Worm (Caenorhabditis elegans): ENCODE results near the gene fbxa-131.

Gene fbxa-131

DNA sequence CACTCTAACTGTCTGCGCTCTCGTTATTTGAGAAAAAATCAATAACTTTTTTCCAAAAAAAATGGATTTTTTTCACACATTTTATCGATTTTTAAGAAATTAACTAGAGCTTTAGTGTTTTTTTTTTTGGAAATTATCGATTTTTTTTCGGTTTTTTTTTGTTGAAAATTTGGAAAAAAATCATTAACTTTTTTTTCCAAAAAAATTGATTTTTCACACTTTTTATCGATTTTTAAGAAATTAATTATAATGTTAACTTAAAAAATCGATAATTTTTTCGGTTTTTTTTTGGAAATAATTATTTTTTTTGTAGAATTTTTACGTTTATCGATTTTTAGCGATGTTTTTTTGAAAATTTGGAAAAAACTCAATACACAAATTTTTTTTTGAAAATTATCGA, 6.0 kb downstream of the fbxa-131 start:
- TF ChIP-seq nhr-21 (tag; optimal IDR thresholded peaks at IDR 0.05) (no peak), lin-11 (tag; optimal IDR thresholded peaks at IDR 0.05) (no peak), ztf-4 (tag; optimal IDR thresholded peaks at IDR 0.05) (no peak), nhr-129 (tag; optimal IDR thresholded peaks at IDR 0.05) (no peak), gmeb-1 (tag; optimal IDR thresholded peaks at IDR 0.05) (no peak), egl-27 (tag; optimal IDR thresholded peaks at IDR 0.05) (no peak), zag-1 (tag; optimal IDR thresholded peaks at IDR 0.05) (no peak), mdl-1 (tag; optimal IDR thresholded peaks at IDR 0.05) (no peak), nhr-6 (tag; optimal IDR thresholded peaks at IDR 0.05) (no peak), unc-62 (GFP tag; optimal IDR thresholded peaks at IDR 0.05) (no peak), fos-1 (tag; optimal IDR thresholded peaks at IDR 0.05) (no peak), lin-39 (tag; optimal IDR thresholded peaks at IDR 0.05) (no peak), nhr-23 (tag; optimal IDR thresholded peaks at IDR 0.05) (no peak), ztf-1 (GFP tag; conservative IDR thresholded peaks at IDR 0.05) (no peak), sma-3 (GFP tag; optimal IDR thresholded peaks at IDR 0.05) (no peak)

DNA sequence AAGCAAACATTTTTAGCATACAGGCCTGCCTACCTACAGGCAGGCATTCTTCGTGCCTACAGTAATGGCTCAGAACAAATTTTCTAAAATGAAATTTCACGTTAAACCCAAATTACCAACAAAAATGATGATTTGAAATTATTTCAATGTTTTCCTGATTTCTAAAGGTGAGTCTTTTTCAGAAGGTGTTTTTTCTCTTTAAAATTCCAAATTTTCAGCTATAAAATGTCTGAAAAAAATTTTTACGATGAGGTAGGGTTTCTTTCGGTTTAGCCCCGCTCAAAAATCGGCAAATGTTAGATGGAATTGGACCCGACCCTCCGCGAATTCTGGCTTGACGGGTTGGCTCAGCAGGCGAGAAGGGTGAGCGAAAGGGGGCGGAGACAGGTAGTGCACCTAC, 7.6 kb downstream of the fbxa-131 start, which contains the start of gene W04E12.5:
W04E12.5 (plus strand) TSS at position 301 of the 400 bp plus-strand sequence.
- TF ChIP-seq F13H6.1 (tag; optimal IDR thresholded peaks at IDR 0.05) (no peak), nhr-237 (tag; optimal IDR thresholded peaks at IDR 0.05) (no peak), Y55F3AM.14 (GFP tag; optimal IDR thresholded peaks at IDR 0.05) (no peak), skn-1 (tag; optimal IDR thresholded peaks at IDR 0.05) (no peak), nhr-23 (tag; optimal IDR thresholded peaks at IDR 0.05) (no peak), nhr-11 (tag; optimal IDR thresholded peaks at IDR 0.05) (no peak), nhr-77 (tag; optimal IDR thresholded peaks at IDR 0.05) (no peak)

- no peak for TF ChIP-seq R02D3.7 (tag; optimal IDR thresholded peaks at IDR 0.05)
- no peak for TF ChIP-seq elt-3 (tag; optimal IDR thresholded peaks at IDR 0.05)
- no peak for TF ChIP-seq nhr-129 (tag; optimal IDR thresholded peaks at IDR 0.05)
- no peak for TF ChIP-seq mab-5 (tag; optimal IDR thresholded peaks at IDR 0.05)
- no peak for TF ChIP-seq sma-9 (GFP tag; optimal IDR thresholded peaks at IDR 0.05)
- no peak for TF ChIP-seq sma-9 (tag; optimal IDR thresholded peaks at IDR 0.05)
- no peak for TF ChIP-seq blmp-1 (tag; optimal IDR thresholded peaks at IDR 0.05; ENCODE audit: insufficient read depth)
- no peak for TF ChIP-seq C34F6.9 (tag; optimal IDR thresholded peaks at IDR 0.05)
- TF ChIP-seq ceh-16 (tag; optimal IDR thresholded peaks at IDR 0.05) = no peak
- no peak for TF ChIP-seq unc-62 (GFP tag; optimal IDR thresholded peaks at IDR 0.05)
- TF ChIP-seq nhr-23 (tag; optimal IDR thresholded peaks at IDR 0.05) = no peak
- no peak for TF ChIP-seq dmd-4 (tag; optimal IDR thresholded peaks at IDR 0.05)
- TF ChIP-seq snpc-4 (tag; optimal IDR thresholded peaks at IDR 0.05) = no peak
- no peak for TF ChIP-seq nhr-25 (tag; optimal IDR thresholded peaks at IDR 0.05)
- TF ChIP-seq nhr-10 (tag; optimal IDR thresholded peaks at IDR 0.05) = no peak
- no peak for TF ChIP-seq peb-1 (tag; optimal IDR thresholded peaks at IDR 0.05)
- TF ChIP-seq ztf-4 (tag; optimal IDR thresholded peaks at IDR 0.05) = no peak
- TF ChIP-seq lsy-2 (tag; optimal IDR thresholded peaks at IDR 0.05) = no peak
Measured at ce11 chrV:19747144-19747543, 8.9 kb downstream of the fbxa-131 start.

DNA sequence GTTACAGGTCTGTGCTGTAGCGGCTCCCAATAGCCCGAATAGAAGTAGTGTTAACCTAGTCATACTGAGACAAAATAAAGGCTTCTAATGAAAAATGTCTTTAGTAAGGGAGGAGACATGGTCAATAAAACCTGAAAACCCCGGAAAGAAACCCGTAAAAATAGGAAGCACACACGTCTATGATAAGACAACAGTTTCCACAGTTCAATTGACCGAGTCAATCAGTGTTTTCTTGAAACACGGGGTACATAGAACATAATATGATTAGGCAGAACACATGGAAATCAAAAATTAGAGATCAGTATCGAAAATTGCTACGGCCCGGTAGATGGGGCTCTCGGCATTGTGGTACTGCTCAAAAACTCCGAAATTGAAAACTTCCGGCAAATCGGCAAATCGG, 12.9 kb downstream of the fbxa-131 start, which contains the start of gene clec-49:
clec-49 (minus strand) TSS at position 103 of the 400 bp plus-strand sequence.
- TF ChIP-seq sma-9 (GFP tag; optimal IDR thresholded peaks at IDR 0.05) (peak; percentile 15), sma-9 (tag; optimal IDR thresholded peaks at IDR 0.05) (no peak), R02D3.7 (tag; optimal IDR thresholded peaks at IDR 0.05) (no peak)

DNA sequence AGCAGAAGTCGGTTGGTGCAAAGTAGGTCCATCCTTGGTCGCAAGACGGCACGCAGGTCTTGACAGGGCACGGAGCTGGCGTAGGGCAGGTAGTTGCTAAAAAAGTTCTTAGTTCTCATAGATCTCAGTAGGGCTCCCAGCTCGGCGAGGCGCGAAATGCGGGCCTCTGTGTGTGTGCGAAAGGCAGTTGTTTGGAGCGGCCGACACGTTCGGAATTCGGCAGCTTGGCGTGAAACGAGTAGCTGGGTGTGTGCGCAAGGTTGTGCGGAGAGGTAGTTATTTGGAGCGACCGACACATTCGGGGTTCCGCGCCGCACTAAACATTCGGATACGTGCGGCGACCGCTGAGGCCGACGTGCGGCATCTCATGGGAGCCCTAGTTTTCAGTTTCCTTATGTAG, 14.7 kb downstream of the fbxa-131 start:
- TF ChIP-seq peb-1 (tag; optimal IDR thresholded peaks at IDR 0.05) (no peak), unc-55 (GFP tag; optimal IDR thresholded peaks at IDR 0.05) (no peak), dmd-4 (tag; optimal IDR thresholded peaks at IDR 0.05) (no peak), mdl-1 (tag; optimal IDR thresholded peaks at IDR 0.05) (no peak), snpc-4 (tag; optimal IDR thresholded peaks at IDR 0.05) (no peak), nhr-25 (tag; optimal IDR thresholded peaks at IDR 0.05) (no peak), lin-11 (tag; optimal IDR thresholded peaks at IDR 0.05) (no peak), elt-1 (tag; optimal IDR thresholded peaks at IDR 0.05) (no peak), lin-39 (tag; optimal IDR thresholded peaks at IDR 0.05) (no peak), skn-1 (tag; optimal IDR thresholded peaks at IDR 0.05) (no peak)
